Fruit fly (Drosophila melanogaster) whole organism, pupa: Measurements from ENCODE around the gene dnc.
A peak's percentile ranks its signal among the peaks of the same experiment; 100 is the strongest.

ENCODE experiments used
- CG10348 ChIP-seq: fragments of 200-800 bp; sonication (Bioruptor generic); IDR thresholded peaks from 2 replicates; pipeline ENCODE4 v1.3.6; 2022; ENCODE audit warnings: missing biosample characterization, missing genetic modification characterization
- CG12605 ChIP-seq: fragments of 200-800 bp; sonication (Bioruptor generic); IDR thresholded peaks from 2 replicates; pipeline ENCODE4 v1.3.6; 2022; ENCODE audit warnings: missing biosample characterization, missing genetic modification characterization
- CG13204 ChIP-seq: fragments of 200-800 bp; sonication (Bioruptor generic); optimal IDR thresholded peaks from 2 replicates; lab custom pipeline; 2018; ENCODE audit warnings: missing biosample characterization, mild to moderate bottlenecking, missing genetic modification characterization, moderate library complexity
- CG14655 ChIP-seq: fragments of 200-800 bp; sonication (Bioruptor generic); optimal IDR thresholded peaks from 3 replicates; lab custom pipeline; 2017; ENCODE audit warnings: mild to moderate bottlenecking, missing biosample characterization, missing genetic modification reagents, missing genetic modification characterization
- CG15710 ChIP-seq: fragments of 200-800 bp; sonication (Bioruptor generic); optimal IDR thresholded peaks from 2 replicates; lab custom pipeline; 2018; ENCODE audit warnings: missing biosample characterization, mild to moderate bottlenecking, missing genetic modification characterization, moderate library complexity
- CG17806 ChIP-seq: fragments of 200-800 bp; sonication (Bioruptor generic); optimal IDR thresholded peaks from 2 replicates; lab custom pipeline; 2018; ENCODE audit warnings: missing biosample characterization, mild to moderate bottlenecking, missing genetic modification characterization, moderate library complexity
- CG32121 ChIP-seq: fragments of 200-800 bp; sonication (Bioruptor generic); IDR thresholded peaks from 2 replicates; pipeline ENCODE4 v1.3.6; 2022; ENCODE audit warnings: missing biosample characterization, missing genetic modification characterization
- CG34367 ChIP-seq: fragments of 200-800 bp; sonication (Bioruptor generic); optimal IDR thresholded peaks from 2 replicates; lab custom pipeline; 2018; ENCODE audit warnings: missing biosample characterization, mild to moderate bottlenecking, missing genetic modification characterization
- CG4496 ChIP-seq: fragments of 200-800 bp; sonication (Bioruptor generic); IDR thresholded peaks from 3 replicates; pipeline ENCODE4 v1.3.6; 2022; ENCODE audit warnings: missing biosample characterization, missing genetic modification characterization
- CG8159 ChIP-seq: fragments of 200-800 bp; sonication (Bioruptor generic); optimal IDR thresholded peaks from 3 replicates; lab custom pipeline; 2018; ENCODE audit warnings: missing biosample characterization, mild to moderate bottlenecking, missing genetic modification characterization, moderate library complexity
- CG8301 ChIP-seq: fragments of 200-800 bp; sonication (Bioruptor generic); optimal IDR thresholded peaks from 2 replicates; lab custom pipeline; 2018; ENCODE audit warnings: missing biosample characterization, mild to moderate bottlenecking, missing genetic modification characterization
- CG9948 ChIP-seq: fragments of 200-800 bp; sonication (Bioruptor generic); optimal IDR thresholded peaks from 2 replicates; lab custom pipeline; 2018; ENCODE audit warnings: missing biosample characterization, mild to moderate bottlenecking, missing genetic modification characterization, moderate library complexity
- D1 ChIP-seq: fragments of 200-800 bp; sonication (Bioruptor generic); optimal IDR thresholded peaks from 2 replicates; lab custom pipeline; 2018; ENCODE audit warnings: missing biosample characterization, mild to moderate bottlenecking, missing genetic modification characterization, moderate library complexity
- EcR ChIP-seq: fragments of 200-800 bp; sonication (Bioruptor generic); optimal IDR thresholded peaks from 3 replicates; lab custom pipeline; 2019; ENCODE audit warnings: missing biosample characterization, missing genetic modification characterization, mild to moderate bottlenecking, moderate library complexity, missing genetic modification reagents
- Ets98B ChIP-seq: fragments of 200-800 bp; sonication (Bioruptor generic); IDR thresholded peaks from 2 replicates; pipeline ENCODE4 v1.3.6; 2022; ENCODE audit warnings: missing biosample characterization, missing genetic modification characterization
- Pif1A ChIP-seq: fragments of 200-800 bp; sonication (Bioruptor generic); optimal IDR thresholded peaks from 3 replicates; lab custom pipeline; 2016; ENCODE audit warnings: missing biosample characterization, missing genetic modification characterization
- Pif1B ChIP-seq: fragments of 200-800 bp; sonication (Bioruptor generic); optimal IDR thresholded peaks from 3 replicates; lab custom pipeline; 2016; ENCODE audit warnings: missing biosample characterization, missing genetic modification characterization
- Snoo ChIP-seq: fragments of 200-800 bp; sonication (Bioruptor generic); optimal IDR thresholded peaks from 3 replicates; lab custom pipeline; 2017; ENCODE audit warnings: missing biosample characterization, mild to moderate bottlenecking, missing genetic modification characterization, inconsistent platforms
- fd96Ca ChIP-seq: fragments of 200-800 bp; sonication (Bioruptor generic); IDR thresholded peaks from 3 replicates; pipeline ENCODE4 v1.3.6; 2022; ENCODE audit warnings: missing biosample characterization, missing genetic modification characterization
- gl ChIP-seq: fragments of 200-800 bp; sonication (Bioruptor generic); optimal IDR thresholded peaks from 2 replicates; lab custom pipeline; 2018; ENCODE audit warnings: missing biosample characterization, mild to moderate bottlenecking, missing genetic modification characterization
- rn ChIP-seq: fragments of 200-800 bp; sonication (Bioruptor generic); IDR thresholded peaks from 2 replicates; pipeline ENCODE4 v1.3.6; 2022; ENCODE audit warnings: missing biosample characterization, missing genetic modification characterization

The dnc gene

dm6 chrX:3356289-3356688, 180.0 kb downstream of the dnc start:
- TF ChIP-seq rn (no peak), CG34367 (tag; lab: Kevin White, UChicago) (no peak)
- TF ChIP-seq, all 21 proteins: peak for 0

DNA sequence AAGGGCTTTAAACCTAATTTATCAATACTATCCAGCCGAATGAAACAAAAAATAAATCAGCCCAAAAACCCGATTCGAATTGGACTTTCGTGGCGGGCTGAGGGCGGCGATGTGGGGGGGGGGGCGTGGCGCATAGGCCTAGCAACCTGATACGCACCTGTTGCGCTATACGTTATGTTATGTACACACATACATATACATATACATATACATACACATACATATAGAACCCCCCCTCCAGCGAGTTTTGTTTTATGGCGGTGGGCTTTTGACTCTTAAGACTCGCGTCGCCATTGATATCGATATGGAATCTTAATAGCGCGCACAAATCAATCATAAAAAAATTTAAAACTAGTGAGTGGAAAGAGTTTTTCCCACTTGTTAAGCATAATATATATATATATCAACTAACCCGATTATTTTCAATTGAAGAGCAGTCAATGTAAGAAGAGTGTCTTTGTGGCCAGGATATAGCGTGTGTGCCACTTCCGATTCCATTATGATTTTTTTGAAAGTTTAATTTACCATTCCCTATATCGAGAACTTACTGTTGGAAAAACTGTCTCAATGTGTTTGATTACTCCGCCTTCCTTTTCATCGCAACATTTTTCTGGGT, 180.8 kb downstream of the dnc start:
- TF ChIP-seq CG4496 (no peak), rn (no peak), CG10348 (GFP tag; lab: Robert Waterston, UW) (no peak), Pif1B (no peak), CG17806 (tag; lab: Kevin White, UChicago) (no peak), Snoo (no peak), fd96Ca (no peak), CG13204 (GFP tag; lab: Kevin White, UChicago) (no peak), EcR (GFP tag; lab: Kevin White, UChicago) (no peak), gl (tag; lab: Kevin White, UChicago) (no peak)

- TF ChIP-seq CG15710 (tag; lab: Kevin White, UChicago) (no peak), CG14655 (GFP tag; lab: Kevin White, UChicago) (peak; percentile 30), CG32121 (GFP tag; lab: Robert Waterston, UW) (no peak), rn (no peak), EcR (GFP tag; lab: Kevin White, UChicago) (no peak), CG13204 (GFP tag; lab: Kevin White, UChicago) (no peak), Ets98B (no peak), Pif1A (peak; percentile 1), fd96Ca (0 out of 3 replicates have a peak, but pooled peaks have one; percentile 28), CG12605 (GFP tag; lab: Robert Waterston, UW) (no peak), CG17806 (tag; lab: Kevin White, UChicago) (no peak), CG9948 (tag; lab: Kevin White, UChicago) (no peak), CG8159 (no peak), gl (tag; lab: Kevin White, UChicago) (no peak), CG34367 (tag; lab: Kevin White, UChicago) (no peak), Pif1B (no peak), Snoo (no peak), CG4496 (no peak), CG8301 (tag; lab: Kevin White, UChicago) (no peak), CG10348 (GFP tag; lab: Robert Waterston, UW) (no peak), D1 (tag; lab: Kevin White, UChicago) (no peak)
- TF ChIP-seq, all 21 proteins: peak for 3
These were observed 181.5 kb downstream of the dnc start for dm6 chrX:3357724-3358179.

- TF ChIP-seq CG17806 (tag; lab: Kevin White, UChicago) (no peak), CG14655 (GFP tag; lab: Kevin White, UChicago) (no peak), fd96Ca (no peak), gl (tag; lab: Kevin White, UChicago) (no peak), CG9948 (tag; lab: Kevin White, UChicago) (no peak), CG34367 (tag; lab: Kevin White, UChicago) (no peak), EcR (GFP tag; lab: Kevin White, UChicago) (no peak), CG4496 (no peak), Pif1A (no peak), CG10348 (GFP tag; lab: Robert Waterston, UW) (no peak), rn (no peak), Pif1B (no peak), Snoo (no peak), CG13204 (GFP tag; lab: Kevin White, UChicago) (no peak), D1 (tag; lab: Kevin White, UChicago) (no peak), Ets98B (no peak), CG32121 (GFP tag; lab: Robert Waterston, UW) (no peak), CG8301 (tag; lab: Kevin White, UChicago) (no peak), CG12605 (GFP tag; lab: Robert Waterston, UW) (no peak), CG8159 (no peak)
These were observed 182.6 kb downstream of the dnc start for dm6 chrX:3358875-3359274.

dm6 chrX:3360437-3361075, 184.3 kb downstream of the dnc start:
- TF ChIP-seq Pif1A (no peak), CG15710 (tag; lab: Kevin White, UChicago) (no peak), CG14655 (GFP tag; lab: Kevin White, UChicago) (peak; percentile 7), CG32121 (GFP tag; lab: Robert Waterston, UW) (0 out of 2 replicates have a peak, but pooled peaks have one; percentile 16), CG12605 (GFP tag; lab: Robert Waterston, UW) (no peak), Ets98B (no peak), CG4496 (peak; percentile 30; the same call in 1 of the 3 replicates)

DNA sequence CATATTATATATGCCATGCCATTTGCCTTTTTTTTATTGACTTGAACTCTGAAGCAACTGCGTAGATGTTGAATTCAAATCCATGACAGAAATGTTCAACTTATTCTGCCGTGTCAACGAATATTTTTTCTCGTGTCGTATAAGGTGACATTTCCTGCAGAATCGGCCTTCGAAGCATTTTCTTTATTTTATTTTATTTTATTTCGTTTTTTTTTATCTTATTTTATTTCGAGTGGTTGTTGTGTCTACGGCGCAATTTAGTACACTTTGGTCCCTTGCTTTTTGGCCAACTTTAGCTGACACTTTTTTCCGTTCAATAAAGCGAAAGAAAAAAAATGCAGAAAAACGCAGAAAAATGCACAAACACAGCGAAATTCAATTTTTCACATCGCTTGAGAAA, 185.4 kb downstream of the dnc start:
- TF ChIP-seq Ets98B (no peak), CG17806 (tag; lab: Kevin White, UChicago) (no peak), gl (tag; lab: Kevin White, UChicago) (no peak), CG9948 (tag; lab: Kevin White, UChicago) (no peak), CG4496 (no peak), CG13204 (GFP tag; lab: Kevin White, UChicago) (no peak), D1 (tag; lab: Kevin White, UChicago) (no peak), Pif1A (no peak), CG10348 (GFP tag; lab: Robert Waterston, UW) (no peak), CG14655 (GFP tag; lab: Kevin White, UChicago) (no peak), CG32121 (GFP tag; lab: Robert Waterston, UW) (no peak), Pif1B (no peak), rn (no peak), CG8159 (no peak), CG12605 (GFP tag; lab: Robert Waterston, UW) (no peak), CG34367 (tag; lab: Kevin White, UChicago) (no peak), CG15710 (tag; lab: Kevin White, UChicago) (no peak), EcR (GFP tag; lab: Kevin White, UChicago) (no peak), CG8301 (tag; lab: Kevin White, UChicago) (no peak), Snoo (no peak)
